Fruit fly (Drosophila melanogaster): ENCODE measurements around the gene CG12645.

dm6 chrX:10105701-10106307, 47.6 kb upstream of the CG12645 start:
- TF ChIP-seq CG8478 (optimal IDR thresholded peaks at IDR 0.05) (no peak), CTCF (optimal IDR thresholded peaks at IDR 0.05) (no peak)

All from S2 (cell line).